Worm (Caenorhabditis elegans) whole organism, L2 larva: Measurements from ENCODE around the gene acl-14.

ENCODE experiments used
- unc-55 ChIP-seq: fragments of 150-350 bp; sonication (generic microtip); optimal IDR thresholded peaks from 3 replicates; lab custom pipeline; 2014; ENCODE audit warnings: missing biosample characterization, missing genetic modification reagents, missing genetic modification characterization
- ztf-11 ChIP-seq: sonication (generic microtip); optimal IDR thresholded peaks from 2 replicates; lab custom pipeline; 2017; ENCODE audit warnings: missing biosample characterization, missing genetic modification characterization

DNA sequence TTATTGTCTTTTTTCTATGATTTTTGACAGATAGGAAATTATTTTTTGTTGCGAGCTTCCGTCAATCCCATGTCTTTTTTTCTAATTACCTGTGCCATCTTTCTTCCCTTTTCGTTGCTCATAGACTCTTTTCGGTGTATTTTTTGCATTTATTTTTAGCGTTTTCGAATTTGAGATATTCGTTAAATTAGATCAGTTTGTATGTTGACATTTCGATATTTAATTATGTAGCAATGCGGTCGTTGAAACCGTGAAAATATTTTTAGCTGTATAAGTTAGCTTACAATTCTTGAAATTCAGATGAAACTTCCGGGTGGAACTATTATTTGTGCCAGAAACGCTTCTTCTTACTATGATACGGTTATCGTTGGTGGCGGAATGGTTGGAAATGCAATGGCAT is 3.0 kb upstream of the acl-14 start, which contains the start of gene coq-6:
- TF ChIP-seq ztf-11: no peak
- no peak for TF ChIP-seq unc-55
